Worm (Caenorhabditis elegans) whole organism, L1 larva: ENCODE data around the gene rnf-113.

Source experiments
- C34B4.2 ChIP-seq: sonication (generic microtip); optimal IDR thresholded peaks from 2 replicates; lab custom pipeline; 2017; ENCODE audit warnings: mild to moderate bottlenecking, missing genetic modification characterization, missing compliant biosample characterization
- aly-2 ChIP-seq: fragments of 150-350 bp; optimal IDR thresholded peaks from 2 replicates; lab custom pipeline; 2014; ENCODE audit warnings: missing biosample characterization, missing genetic modification characterization
- ama-1 ChIP-seq: fragments of 150-350 bp; optimal IDR thresholded peaks from 2 replicates; lab custom pipeline; 2014
- ceh-63 ChIP-seq: fragments of 200-800 bp; sonication (Bioruptor generic); optimal IDR thresholded peaks from 2 replicates; lab custom pipeline; 2018; ENCODE audit warnings: mild to moderate bottlenecking, missing genetic modification characterization, missing compliant biosample characterization
- ceh-8 ChIP-seq: fragments of 200-800 bp; sonication (Bioruptor generic); optimal IDR thresholded peaks from 2 replicates; lab custom pipeline; 2018; ENCODE audit warnings: mild to moderate bottlenecking, missing genetic modification characterization, moderate library complexity, missing compliant biosample characterization
- dpl-1 ChIP-seq, 3 experiments: fragments of 150-350 bp in 2 of 3; sonication (generic microtip) in 1 of 3; optimal IDR thresholded peaks; 2 replicates each; lab custom pipeline; 2014 to 2017; ENCODE audit warnings: missing biosample characterization in 3 of 3, missing genetic modification characterization in 3 of 3, missing genetic modification reagents in 3 of 3
- efl-1 ChIP-seq, 4 experiments: fragments of 150-350 bp; optimal IDR thresholded peaks in 3 of 4; peaks in 1 of 4; 1 replicate in 1 of 4; 2 replicates in 3 of 4; lab custom pipeline; 2014; ENCODE audit warnings: missing biosample characterization in 2 of 4, missing genetic modification characterization in 2 of 4, missing genetic modification reagents in 2 of 4
- egl-13 ChIP-seq: sonication (generic microtip); optimal IDR thresholded peaks from 2 replicates; lab custom pipeline; 2016; ENCODE audit warnings: missing genotype, missing genetic modification reagents, missing genetic modification characterization, missing compliant biosample characterization
- grh-1 ChIP-seq: fragments of 200-800 bp; sonication (Bioruptor generic); IDR thresholded peaks from 2 replicates; pipeline ENCODE4 v1.3.6; 2022; ENCODE audit warnings: missing genetic modification reagents, missing genetic modification characterization, missing compliant biosample characterization
- hlh-17 ChIP-seq: fragments of 200-800 bp; sonication (Bioruptor generic); optimal IDR thresholded peaks from 2 replicates; lab custom pipeline; 2018; ENCODE audit warnings: missing genetic modification characterization, mild to moderate bottlenecking, missing compliant biosample characterization, moderate library complexity, borderline replicate concordance
- irx-1 ChIP-seq: sonication (generic microtip); optimal IDR thresholded peaks from 2 replicates; lab custom pipeline; 2016; ENCODE audit warnings: missing genetic modification characterization, missing compliant biosample characterization
- isw-1 ChIP-seq: fragments of 200-800 bp; sonication (Bioruptor generic); IDR thresholded peaks from 2 replicates; pipeline ENCODE4 v1.3.6; 2022; ENCODE audit warnings: missing genetic modification characterization, missing compliant biosample characterization
- mdl-1 ChIP-seq, 2 experiments: fragments of 150-350 bp; optimal IDR thresholded peaks; 2 replicates each; lab custom pipeline; 2014 to 2017; ENCODE audit warnings: missing biosample characterization in 2 of 2, missing genetic modification characterization in 2 of 2, inconsistent platforms in 1 of 2
- mep-1 ChIP-seq: fragments of 150-350 bp; optimal IDR thresholded peaks from 2 replicates; lab custom pipeline; 2014; ENCODE audit warnings: missing biosample characterization, missing genetic modification characterization
- nhr-237 ChIP-seq: fragments of 150-350 bp; optimal IDR thresholded peaks from 2 replicates; lab custom pipeline; 2014; ENCODE audit warnings: missing biosample characterization, missing genetic modification characterization
- nhr-47 ChIP-seq: sonication (generic microtip); optimal IDR thresholded peaks from 2 replicates; lab custom pipeline; 2016; ENCODE audit warnings: mild to moderate bottlenecking, missing genetic modification characterization, moderate library complexity, missing compliant biosample characterization
- nhr-76 ChIP-seq: sonication (generic microtip); optimal IDR thresholded peaks from 2 replicates; lab custom pipeline; 2017; ENCODE audit warnings: missing biosample characterization, missing genetic modification characterization
- nhr-85 ChIP-seq: sonication (generic microtip); peaks from one replicate; lab custom pipeline; 2016; ENCODE audit warnings: missing genetic modification characterization, inconsistent platforms, missing compliant biosample characterization
- pag-3 ChIP-seq: sonication (generic microtip); optimal IDR thresholded peaks from 2 replicates; lab custom pipeline; 2017; ENCODE audit warnings: missing genetic modification characterization, mild to moderate bottlenecking, missing compliant biosample characterization, antibody characterized with exemption, borderline replicate concordance; ENCODE audit not compliant: insufficient read depth
- pax-3 ChIP-seq: fragments of 200-800 bp; sonication (Bioruptor generic); optimal IDR thresholded peaks from 2 replicates; lab custom pipeline; 2018; ENCODE audit warnings: mild to moderate bottlenecking, missing genetic modification characterization, moderate library complexity, missing compliant biosample characterization
- pqm-1 ChIP-seq: sonication (generic microtip); optimal IDR thresholded peaks from 3 replicates; lab custom pipeline; 2017; ENCODE audit warnings: missing biosample characterization, missing genetic modification characterization
- rnt-1 ChIP-seq: sonication (generic microtip); optimal IDR thresholded peaks from 2 replicates; lab custom pipeline; 2016; ENCODE audit warnings: mild to moderate bottlenecking, missing genetic modification characterization, moderate library complexity, missing compliant biosample characterization
- skn-1 ChIP-seq: fragments of 150-350 bp; optimal IDR thresholded peaks from 2 replicates; lab custom pipeline; 2014; ENCODE audit warnings: missing biosample characterization, missing genetic modification characterization
- snpc-4 ChIP-seq: fragments of 150-350 bp; optimal IDR thresholded peaks from 2 replicates; lab custom pipeline; 2014; ENCODE audit warnings: missing biosample characterization, missing genetic modification characterization
- sox-4 ChIP-seq: sonication (generic microtip); optimal IDR thresholded peaks from 2 replicates; lab custom pipeline; 2016; ENCODE audit warnings: missing genetic modification characterization, missing compliant biosample characterization
- sptf-1 ChIP-seq: fragments of 150-350 bp; optimal IDR thresholded peaks from 2 replicates; lab custom pipeline; 2014; ENCODE audit warnings: missing biosample characterization, missing genetic modification characterization
- sup-37 ChIP-seq: fragments of 200-800 bp; sonication (Bioruptor generic); optimal IDR thresholded peaks from 2 replicates; lab custom pipeline; 2018; ENCODE audit warnings: mild to moderate bottlenecking, missing genetic modification characterization, missing compliant biosample characterization
- unc-30 ChIP-seq: sonication (generic microtip); optimal IDR thresholded peaks from 2 replicates; lab custom pipeline; 2017; ENCODE audit warnings: missing biosample characterization, missing genetic modification characterization
- unc-86 ChIP-seq: sonication (generic microtip); optimal IDR thresholded peaks from 2 replicates; lab custom pipeline; 2016; ENCODE audit warnings: missing genetic modification characterization, missing compliant biosample characterization
- unc-98 ChIP-seq: fragments of 200-800 bp; sonication (Bioruptor generic); IDR thresholded peaks from 2 replicates; pipeline ENCODE4 v1.3.6; 2022; ENCODE audit warnings: missing genetic modification characterization, missing compliant biosample characterization
- xbp-1 ChIP-seq: sonication (generic microtip); optimal IDR thresholded peaks from 2 replicates; lab custom pipeline; 2016; ENCODE audit warnings: missing genetic modification characterization, missing compliant biosample characterization

The rnf-113 gene

ce11 chrIII:10783052-10783451 is 25.6 kb upstream of the rnf-113 start:
- TF ChIP-seq sox-4 (tag; lab: Kevin White, UChicago) (no peak), unc-30 (tag; lab: Kevin White, UChicago) (no peak), pax-3 (tag; lab: Kevin White, UChicago) (no peak), efl-1 (optimal IDR thresholded peaks at IDR 0.05; lab: Kevin White, UChicago) (no peak), efl-1 (GFP tag; optimal IDR thresholded peaks at IDR 0.05 in 1 of 2; lab: Kevin White, UChicago) (no peak), pag-3 (tag; lab: Kevin White, UChicago) (no peak), grh-1 (GFP tag; lab: Robert Waterston, UW) (no peak)

ce11 chrIII:10781553-10781952 is 24.1 kb upstream of the rnf-113 start, which contains the start of gene ptr-19:
Gene ptr-19, plus strand, starts transcription at chrIII:10781853.
- TF ChIP-seq efl-1 (optimal IDR thresholded peaks at IDR 0.05; lab: Kevin White, UChicago) (no peak), efl-1 (GFP tag; optimal IDR thresholded peaks at IDR 0.05 in 1 of 2; lab: Kevin White, UChicago) (peak in 1 of 2 experiments; percentile 69), pqm-1 (tag; lab: Kevin White, UChicago) (no peak), nhr-237 (tag; lab: Kevin White, UChicago) (no peak), nhr-85 (tag; lab: Kevin White, UChicago) (peak; percentile 47)
- TF ChIP-seq, all 84 proteins: peak for 2

ce11 chrIII:10769693-10770092 is 12.3 kb upstream of the rnf-113 start:
- TF ChIP-seq xbp-1 (tag; lab: Kevin White, UChicago): no peak
- TF ChIP-seq efl-1 (optimal IDR thresholded peaks at IDR 0.05; lab: Kevin White, UChicago): no peak
- TF ChIP-seq efl-1 (GFP tag; optimal IDR thresholded peaks at IDR 0.05 in 1 of 2; lab: Kevin White, UChicago): peak in 1 of 2 experiments; percentile 73

ce11 chrIII:10763032-10763431 is 5.6 kb upstream of the rnf-113 start, which contains the start of gene dpy-28:
Gene dpy-28, plus strand, starts transcription at chrIII:10763131.
- no peak for TF ChIP-seq rnt-1 (tag; lab: Kevin White, UChicago)
- TF ChIP-seq egl-13 (tag; lab: Kevin White, UChicago): no peak
- no peak for TF ChIP-seq C34B4.2
- TF ChIP-seq efl-1 (optimal IDR thresholded peaks at IDR 0.05; lab: Kevin White, UChicago): no peak
- TF ChIP-seq efl-1 (GFP tag; optimal IDR thresholded peaks at IDR 0.05 in 1 of 2; lab: Kevin White, UChicago): peak in 1 of 2 experiments; percentile 82
- TF ChIP-seq unc-98: no peak
- no peak for TF ChIP-seq mep-1 (tag; lab: Kevin White, UChicago)
- no peak for TF ChIP-seq hlh-17 (GFP tag; lab: Kevin White, UChicago)
- no peak for TF ChIP-seq snpc-4 (tag; lab: Kevin White, UChicago)
- TF ChIP-seq dpl-1 (GFP tag; optimal IDR thresholded peaks at IDR 0.05; lab: Kevin White, UChicago): no peak
- TF ChIP-seq skn-1: no peak
- TF ChIP-seq nhr-76 (tag; lab: Kevin White, UChicago): no peak
- no peak for TF ChIP-seq sptf-1 (tag; lab: Kevin White, UChicago)
- peak; percentile 31 for TF ChIP-seq ama-1 (lab: Kevin White, UChicago)
- no peak for TF ChIP-seq unc-86 (tag; lab: Kevin White, UChicago)
- TF ChIP-seq nhr-47 (tag; lab: Kevin White, UChicago): peak; percentile 27
- no peak for TF ChIP-seq ceh-63
- TF ChIP-seq ceh-8 (GFP tag; lab: Kevin White, UChicago): no peak
- TF ChIP-seq isw-1 (GFP tag; lab: Robert Waterston, UW): no peak
- TF ChIP-seq irx-1 (tag; lab: Kevin White, UChicago): no peak
- no peak for TF ChIP-seq sup-37
- no peak for TF ChIP-seq aly-2
- TF ChIP-seq mdl-1 (tag; optimal IDR thresholded peaks at IDR 0.05; lab: Kevin White, UChicago): no peak
